Fruit fly (Drosophila melanogaster) whole organism, embryonic: ENCODE data around the gene CG13041.

Source experiments
- Adf1 ChIP-seq: fragments of 200-800 bp; sonication (Bioruptor generic); IDR thresholded peaks from 2 replicates; pipeline ENCODE4 v1.3.6; 2022; ENCODE audit warnings: missing biosample characterization, missing genetic modification characterization
- Aef1 ChIP-seq: fragments of 200-800 bp; sonication (Bioruptor generic); IDR thresholded peaks from 3 replicates; pipeline ENCODE4 v1.3.6; 2022; ENCODE audit warnings: missing biosample characterization, missing genetic modification characterization
- Antp ChIP-seq: fragments of 200-800 bp; sonication (Bioruptor generic); optimal IDR thresholded peaks from 3 replicates; lab custom pipeline; 2016; ENCODE audit warnings: missing biosample characterization, missing genetic modification characterization
- Atf-2 ChIP-seq: fragments of 200-800 bp; sonication (Bioruptor generic); optimal IDR thresholded peaks from 2 replicates; lab custom pipeline; 2016; ENCODE audit warnings: missing biosample characterization, missing genetic modification characterization
- Atf6 ChIP-seq: fragments of 200-800 bp; sonication (Bioruptor generic); IDR thresholded peaks from 2 replicates; pipeline ENCODE4 v1.3.6; 2022; ENCODE audit warnings: missing biosample characterization, missing genetic modification characterization
- Blimp-1 ChIP-seq: fragments of 200-800 bp; sonication (Bioruptor generic); optimal IDR thresholded peaks from 3 replicates; lab custom pipeline; 2018; ENCODE audit warnings: missing biosample characterization, missing genetic modification characterization, mild to moderate bottlenecking, moderate library complexity, missing genetic modification reagents
- CG11398 ChIP-seq: fragments of 200-800 bp; sonication (Bioruptor generic); optimal IDR thresholded peaks from 2 replicates; lab custom pipeline; 2016; ENCODE audit warnings: missing biosample characterization, missing genetic modification characterization
- CG12071 ChIP-seq: fragments of 200-800 bp; sonication (Bioruptor generic); optimal IDR thresholded peaks from 3 replicates; lab custom pipeline; 2018; ENCODE audit warnings: missing biosample characterization, mild to moderate bottlenecking, missing genetic modification characterization
- CG18619 ChIP-seq: fragments of 200-800 bp; sonication (Bioruptor generic); optimal IDR thresholded peaks from 3 replicates; lab custom pipeline; 2017; ENCODE audit warnings: missing biosample characterization, mild to moderate bottlenecking, missing genetic modification characterization
- CG2116 ChIP-seq: fragments of 200-800 bp; sonication (Bioruptor generic); optimal IDR thresholded peaks from 3 replicates; lab custom pipeline; 2018; ENCODE audit warnings: missing biosample characterization, mild to moderate bottlenecking, missing genetic modification characterization
- CG2678 ChIP-seq: fragments of 200-800 bp; sonication (Bioruptor generic); optimal IDR thresholded peaks from 3 replicates; lab custom pipeline; 2019; ENCODE audit warnings: missing biosample characterization, mild to moderate bottlenecking, missing genetic modification characterization, moderate library complexity
- CG2712 ChIP-seq: fragments of 200-800 bp; optimal IDR thresholded peaks from 3 replicates; lab custom pipeline; 2019; ENCODE audit warnings: missing biosample characterization, mild to moderate bottlenecking, missing genetic modification characterization, moderate library complexity
- CG30403 ChIP-seq: fragments of 200-800 bp; sonication (Bioruptor generic); optimal IDR thresholded peaks from 3 replicates; lab custom pipeline; 2016; ENCODE audit warnings: missing biosample characterization, missing genetic modification characterization
- CG31365 ChIP-seq: fragments of 200-800 bp; sonication (Bioruptor generic); optimal IDR thresholded peaks from 2 replicates; lab custom pipeline; 2018; ENCODE audit warnings: missing biosample characterization, mild to moderate bottlenecking, missing genetic modification characterization
- CG31388 ChIP-seq: fragments of 200-800 bp; sonication (Bioruptor generic); optimal IDR thresholded peaks from 2 replicates; lab custom pipeline; 2016; ENCODE audit warnings: missing biosample characterization, missing genetic modification characterization
- CG32767 ChIP-seq: fragments of 200-800 bp; sonication (Bioruptor generic); IDR thresholded peaks from 2 replicates; pipeline ENCODE4 v1.3.6; 2022; ENCODE audit warnings: missing biosample characterization, missing genetic modification characterization
- CG4730 ChIP-seq: fragments of 200-800 bp; sonication (Bioruptor generic); IDR thresholded peaks from 2 replicates; pipeline ENCODE4 v1.3.6; 2022; ENCODE audit warnings: missing biosample characterization, missing genetic modification characterization
- CG6654 ChIP-seq: fragments of 200-800 bp; sonication (Bioruptor generic); optimal IDR thresholded peaks from 2 replicates; lab custom pipeline; 2017; ENCODE audit warnings: missing biosample characterization, mild to moderate bottlenecking, missing genetic modification characterization
- CG7839 ChIP-seq: fragments of 200-800 bp; sonication (Bioruptor generic); optimal IDR thresholded peaks from 3 replicates; lab custom pipeline; 2018; ENCODE audit warnings: missing biosample characterization, mild to moderate bottlenecking, missing genetic modification characterization, moderate library complexity
- CG8290 ChIP-seq, 3 experiments: fragments of 200-800 bp; sonication (Bioruptor generic); optimal IDR thresholded peaks; 2 replicates each; lab custom pipeline; 2016 to 2019; ENCODE audit warnings: missing biosample characterization in 3 of 3, missing genetic modification characterization in 3 of 3, mild to moderate bottlenecking in 2 of 3, moderate library complexity in 1 of 3
- CG8924 ChIP-seq: fragments of 200-800 bp; optimal IDR thresholded peaks from 3 replicates; lab custom pipeline; 2019; ENCODE audit warnings: missing biosample characterization, mild to moderate bottlenecking, missing genetic modification characterization, moderate library complexity
- CG9876 ChIP-seq: fragments of 200-800 bp; sonication (Bioruptor generic); optimal IDR thresholded peaks from 2 replicates; lab custom pipeline; 2016; ENCODE audit warnings: missing biosample characterization, missing genetic modification characterization
- CTCF ChIP-seq: fragments of 200-800 bp; sonication (Bioruptor generic); optimal IDR thresholded peaks from 2 replicates; lab custom pipeline; 2017; ENCODE audit warnings: missing biosample characterization, mild to moderate bottlenecking, missing genetic modification characterization, moderate library complexity
- CrebB ChIP-seq: fragments of 200-800 bp; sonication (Bioruptor generic); optimal IDR thresholded peaks from 3 replicates; lab custom pipeline; 2018; ENCODE audit warnings: missing biosample characterization, mild to moderate bottlenecking, missing genetic modification characterization
- Dbx ChIP-seq: fragments of 200-800 bp; sonication (Bioruptor generic); IDR thresholded peaks from 3 replicates; pipeline ENCODE4 v1.3.6; 2022; ENCODE audit warnings: missing biosample characterization, missing genetic modification characterization
- Doc2 ChIP-seq: fragments of 200-800 bp; sonication (Bioruptor generic); IDR thresholded peaks from 2 replicates; pipeline ENCODE4 v1.3.6; 2022; ENCODE audit warnings: missing biosample characterization, missing genetic modification characterization
- ERR ChIP-seq: fragments of 200-800 bp; sonication (Bioruptor generic); optimal IDR thresholded peaks from 2 replicates; lab custom pipeline; 2016; ENCODE audit warnings: missing biosample characterization, missing genetic modification characterization
- Fer3 ChIP-seq: fragments of 200-800 bp; sonication (Bioruptor generic); optimal IDR thresholded peaks from 2 replicates; lab custom pipeline; 2018; ENCODE audit warnings: missing biosample characterization, mild to moderate bottlenecking, missing genetic modification characterization, moderate library complexity
- H15 ChIP-seq: fragments of 200-800 bp; sonication (Bioruptor generic); IDR thresholded peaks from 3 replicates; pipeline ENCODE4 v1.3.6; 2022; ENCODE audit warnings: missing biosample characterization, missing genetic modification characterization
- Jarid2 ChIP-seq: fragments of 200-800 bp; sonication (Bioruptor generic); optimal IDR thresholded peaks from 3 replicates; lab custom pipeline; 2017; ENCODE audit warnings: mild to moderate bottlenecking, missing biosample characterization, missing genetic modification reagents, missing genetic modification characterization
- Lhr ChIP-seq: fragments of 200-800 bp; sonication (Bioruptor generic); optimal IDR thresholded peaks from 3 replicates; lab custom pipeline; 2017; ENCODE audit warnings: mild to moderate bottlenecking, missing biosample characterization, missing genetic modification reagents, missing genetic modification characterization
- Med ChIP-seq: fragments of 200-800 bp; sonication (Bioruptor generic); peaks from one replicate; lab custom pipeline; 2016; ENCODE audit warnings: missing biosample characterization, missing genetic modification characterization, mild to moderate bottlenecking, inconsistent platforms, moderate library complexity
- Nf-YC ChIP-seq: fragments of 200-800 bp; optimal IDR thresholded peaks from 3 replicates; lab custom pipeline; 2019; ENCODE audit warnings: missing biosample characterization, mild to moderate bottlenecking, missing genetic modification characterization, moderate library complexity
- Ptx1 ChIP-seq: fragments of 200-800 bp; sonication (Bioruptor generic); IDR thresholded peaks from 2 replicates; pipeline ENCODE4 v1.3.6; 2022; ENCODE audit warnings: missing biosample characterization, missing genetic modification characterization
- Sox102F ChIP-seq: fragments of 200-800 bp; sonication (Bioruptor generic); optimal IDR thresholded peaks from 2 replicates; lab custom pipeline; 2018; ENCODE audit warnings: missing biosample characterization, mild to moderate bottlenecking, missing genetic modification characterization, moderate library complexity
- Sry-δ ChIP-seq: fragments of 200-800 bp; sonication (Bioruptor generic); optimal IDR thresholded peaks from 2 replicates; lab custom pipeline; 2016; ENCODE audit warnings: missing biosample characterization, missing genetic modification characterization
- Usf ChIP-seq: fragments of 200-800 bp; sonication (Bioruptor generic); optimal IDR thresholded peaks from 2 replicates; lab custom pipeline; 2017; ENCODE audit warnings: missing genotype, missing biosample characterization, missing genetic modification characterization
- bab2 ChIP-seq: fragments of 200-800 bp; sonication (Bioruptor generic); optimal IDR thresholded peaks from 2 replicates; lab custom pipeline; 2016; ENCODE audit warnings: missing biosample characterization, missing genetic modification characterization
- bowl ChIP-seq: fragments of 200-800 bp; sonication (Bioruptor generic); IDR thresholded peaks from 2 replicates; pipeline ENCODE4 v1.3.6; 2022; ENCODE audit warnings: missing biosample characterization, missing genetic modification characterization
- ci ChIP-seq: fragments of 200-800 bp; sonication (Bioruptor generic); IDR thresholded peaks from 3 replicates; pipeline ENCODE4 v1.3.6; 2022; ENCODE audit warnings: missing biosample characterization, missing genetic modification characterization
- eve ChIP-seq, 2 experiments: fragments of >200 bp; optimal IDR thresholded peaks; 2 replicates each; lab custom pipeline; 2017; ENCODE audit warnings: missing biosample characterization in 2 of 2, missing genetic modification characterization in 2 of 2
- fu2 ChIP-seq: fragments of 200-800 bp; sonication (Bioruptor generic); optimal IDR thresholded peaks from 2 replicates; lab custom pipeline; 2016; ENCODE audit warnings: missing biosample characterization, missing genetic modification characterization
- gfzf ChIP-seq: fragments of 200-800 bp; sonication (Bioruptor generic); optimal IDR thresholded peaks from 2 replicates; lab custom pipeline; 2016; ENCODE audit warnings: missing biosample characterization, mild to moderate bottlenecking, missing genetic modification characterization, moderate library complexity
- lab ChIP-seq: fragments of 200-800 bp; sonication (Bioruptor generic); optimal IDR thresholded peaks from 3 replicates; lab custom pipeline; 2017; ENCODE audit warnings: missing biosample characterization, missing genetic modification characterization, mild to moderate bottlenecking, moderate library complexity, missing genetic modification reagents
- nerfin-2 ChIP-seq: fragments of 200-800 bp; sonication (Bioruptor generic); IDR thresholded peaks from 2 replicates; pipeline ENCODE4 v1.3.6; 2022; ENCODE audit warnings: missing biosample characterization, missing genetic modification characterization; ENCODE audit not compliant: partially characterized antibody
- nmo ChIP-seq: fragments of 200-800 bp; sonication (Bioruptor generic); optimal IDR thresholded peaks from 2 replicates; lab custom pipeline; 2018; ENCODE audit warnings: missing biosample characterization, mild to moderate bottlenecking, missing genetic modification characterization, moderate library complexity
- odd ChIP-seq: fragments of 200-800 bp; sonication (Bioruptor generic); optimal IDR thresholded peaks from 2 replicates; lab custom pipeline; 2017; ENCODE audit warnings: missing biosample characterization, mild to moderate bottlenecking, missing genetic modification characterization
- onecut ChIP-seq: fragments of 200-800 bp; sonication (Bioruptor generic); IDR thresholded peaks from 2 replicates; pipeline ENCODE4 v1.3.6; 2022; ENCODE audit warnings: missing biosample characterization, missing genetic modification characterization
- slp2 ChIP-seq: fragments of 200-800 bp; sonication (Bioruptor generic); optimal IDR thresholded peaks from 2 replicates; lab custom pipeline; 2016; ENCODE audit warnings: missing biosample characterization, missing genetic modification characterization
- sob ChIP-seq: fragments of 200-800 bp; sonication (Bioruptor generic); IDR thresholded peaks from 2 replicates; pipeline ENCODE4 v1.3.6; 2022; ENCODE audit warnings: missing biosample characterization, missing genetic modification characterization
- tup ChIP-seq: fragments of 200-800 bp; sonication (Bioruptor generic); optimal IDR thresholded peaks from 2 replicates; lab custom pipeline; 2016; ENCODE audit warnings: missing biosample characterization, mild to moderate bottlenecking, missing genetic modification characterization, moderate library complexity

Gene CG13041

dm6 chr3L:16359219-16359748, 40.0 kb upstream of the CG13041 start, which contains the start of gene ringer (continued):
- TF ChIP-seq Sry-δ (GFP tag; lab: Kevin White, UChicago), result no peak
- TF ChIP-seq CG6654, result no peak
- no peak for TF ChIP-seq CG32767 (GFP tag; lab: Robert Waterston, UW)
- TF ChIP-seq onecut, result no peak
- TF ChIP-seq CG9876, result no peak
- TF ChIP-seq fu2 (GFP tag; lab: Kevin White, UChicago), result no peak
- TF ChIP-seq CG7839 (tag; lab: Kevin White, UChicago), result no peak
- no peak for TF ChIP-seq CG31388
- no peak for TF ChIP-seq Atf-2 (GFP tag; lab: Kevin White, UChicago)
- no peak for TF ChIP-seq CG31365 (tag; lab: Kevin White, UChicago)
- TF ChIP-seq Adf1 (GFP tag; lab: Robert Waterston, UW), result peak; percentile 8; the same call in 1 of the 2 replicates
- TF ChIP-seq Antp (GFP tag; lab: Kevin White, UChicago), result no peak
- no peak for TF ChIP-seq CrebB (tag; lab: Kevin White, UChicago)
- TF ChIP-seq Med (GFP tag; lab: Kevin White, UChicago), result peak; percentile 58
- TF ChIP-seq Doc2 (GFP tag; lab: Robert Waterston, UW), result no peak
- TF ChIP-seq CG8924 (tag; lab: Kevin White, UChicago), result no peak
- no peak for TF ChIP-seq bab2
- TF ChIP-seq Nf-YC (tag; lab: Kevin White, UChicago), result no peak
- TF ChIP-seq Fer3 (tag; lab: Kevin White, UChicago), result peak; percentile 6
- TF ChIP-seq CG4730 (GFP tag; lab: Robert Waterston, UW), result no peak
- no peak for TF ChIP-seq H15 (GFP tag; lab: Robert Waterston, UW)
- TF ChIP-seq CTCF, result no peak
- no peak for TF ChIP-seq CG2116 (GFP tag; lab: Kevin White, UChicago)
- TF ChIP-seq tup, result no peak
- TF ChIP-seq eve (GFP tag; optimal IDR thresholded peaks at IDR 0.05; lab: Kevin White, UChicago), result no peak
- no peak for TF ChIP-seq nmo (GFP tag; lab: Kevin White, UChicago)
- TF ChIP-seq odd (GFP tag; lab: Kevin White, UChicago), result no peak
- no peak for TF ChIP-seq Aef1
- no peak for TF ChIP-seq ci (GFP tag; lab: Robert Waterston, UW)
- TF ChIP-seq CG2712 (tag; lab: Kevin White, UChicago), result no peak
- TF ChIP-seq Blimp-1 (GFP tag; lab: Kevin White, UChicago), result no peak
- peak; percentile 29 for TF ChIP-seq Jarid2 (GFP tag; lab: Kevin White, UChicago)
- no peak for TF ChIP-seq nerfin-2 (GFP tag; lab: Robert Waterston, UW)
- 0 out of 3 replicates have a peak, but pooled peaks have one; percentile 31 for TF ChIP-seq Dbx (GFP tag; lab: Robert Waterston, UW)
- TF ChIP-seq CG18619 (GFP tag; lab: Kevin White, UChicago), result peak; percentile 10
- TF ChIP-seq Atf6, result no peak
- TF ChIP-seq sob, result 0 out of 2 replicates have a peak, but pooled peaks have one; percentile 21
- TF ChIP-seq CG11398 (GFP tag; lab: Kevin White, UChicago), result no peak
- peak; percentile 0 for TF ChIP-seq CG12071 (GFP tag; lab: Kevin White, UChicago)
- peak; percentile 12 for TF ChIP-seq lab (GFP tag; lab: Kevin White, UChicago)
- no peak for TF ChIP-seq CG8290 (GFP tag; optimal IDR thresholded peaks at IDR 0.05; lab: Kevin White, UChicago)
- TF ChIP-seq CG8290 (tag; optimal IDR thresholded peaks at IDR 0.05; lab: Kevin White, UChicago), result peak in 1 of 2 experiments; percentile 52
- TF ChIP-seq Lhr, result no peak
- peak; percentile 16 for TF ChIP-seq CG2678
- no peak for TF ChIP-seq CG30403 (GFP tag; lab: Kevin White, UChicago)
- TF ChIP-seq Usf (GFP tag; lab: Kevin White, UChicago), result no peak
- no peak for TF ChIP-seq Ptx1 (GFP tag; lab: Robert Waterston, UW)
- no peak for TF ChIP-seq ERR (GFP tag; lab: Kevin White, UChicago)
- TF ChIP-seq Sox102F (GFP tag; lab: Kevin White, UChicago), result no peak
- no peak for TF ChIP-seq gfzf (GFP tag; lab: Kevin White, UChicago)
- no peak for TF ChIP-seq bowl (GFP tag; lab: Robert Waterston, UW)
- no peak for TF ChIP-seq slp2 (GFP tag; lab: Kevin White, UChicago)
